Fruit fly (Drosophila melanogaster): Measurements from ENCODE around the gene CG11251.

CG11251 gene

DNA sequence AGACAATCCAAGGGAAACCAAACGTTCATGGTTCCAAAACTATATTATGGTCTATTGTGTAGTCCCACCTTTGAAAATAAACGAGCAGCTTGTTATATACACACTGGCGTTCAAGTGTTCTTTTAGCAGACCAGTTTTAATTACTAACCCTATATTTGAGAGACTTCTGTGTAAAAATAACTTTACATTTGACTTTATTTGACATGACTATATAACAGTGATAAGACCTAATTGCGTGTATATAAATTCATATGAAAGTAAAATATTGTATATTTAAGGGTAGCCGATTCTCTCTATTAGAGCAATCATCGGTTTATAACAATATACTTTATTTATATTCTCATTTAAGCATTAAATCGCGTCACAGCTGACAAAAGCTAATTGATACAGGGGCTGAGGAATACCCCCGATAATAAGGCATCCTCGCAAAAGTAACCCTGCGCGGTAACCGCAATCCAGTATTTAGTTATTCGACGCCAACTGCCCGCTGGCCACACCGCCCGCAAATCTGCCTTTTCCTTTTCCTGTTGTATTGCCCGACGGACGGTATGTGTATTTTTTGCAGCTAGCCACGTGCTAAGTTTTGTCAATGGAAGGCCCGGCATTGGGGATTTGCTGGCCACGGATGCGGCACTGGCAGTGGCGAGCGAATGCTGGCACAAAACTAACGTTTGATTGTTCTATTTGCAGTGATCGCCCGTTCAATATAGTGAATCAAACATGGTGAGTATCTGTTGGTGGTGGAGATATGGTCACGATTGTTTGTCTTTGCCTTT, 48.3 kb downstream of the CG11251 start, which contains the start of gene RpS4 (continued):
- TF ChIP-seq Gug (GFP tag; IDR thresholded peaks at IDR 0.05), result peak; percentile 30; the same call in 1 of the 2 replicates
- TF ChIP-seq Ets21C (GFP tag; optimal IDR thresholded peaks at IDR 0.05), result peak; percentile 64
- peak; percentile 65 for TF ChIP-seq acj6 (GFP tag; optimal IDR thresholded peaks at IDR 0.05)
- peak; percentile 68 for TF ChIP-seq CG11902 (GFP tag; optimal IDR thresholded peaks at IDR 0.05)
- no peak for TF ChIP-seq Sox15 (GFP tag; optimal IDR thresholded peaks at IDR 0.05)
- TF ChIP-seq CG6854 (GFP tag; optimal IDR thresholded peaks at IDR 0.05), result peak; percentile 99
- peak; percentile 36; the same call in 1 of the 2 replicates for TF ChIP-seq CG11294 (GFP tag; IDR thresholded peaks at IDR 0.05)
- TF ChIP-seq Hr38 (GFP tag; optimal IDR thresholded peaks at IDR 0.05), result no peak
- TF ChIP-seq CG7368 (GFP tag; optimal IDR thresholded peaks at IDR 0.05), result peak; percentile 85
- no peak for TF ChIP-seq CG6276 (GFP tag; optimal IDR thresholded peaks at IDR 0.05)
- TF ChIP-seq Eip78C (GFP tag), result peak; percentile 96
- TF ChIP-seq pdm3 (GFP tag; optimal IDR thresholded peaks at IDR 0.05), result peak; percentile 83
- TF ChIP-seq CG1621 (tag; optimal IDR thresholded peaks at IDR 0.05), result peak; percentile 88
- TF ChIP-seq cyc (GFP tag; optimal IDR thresholded peaks at IDR 0.05), result peak; percentile 84
- TF ChIP-seq CG10631 (GFP tag; optimal IDR thresholded peaks at IDR 0.05), result peak; percentile 55
- peak; percentile 91 for TF ChIP-seq CG16779 (tag; optimal IDR thresholded peaks at IDR 0.05)
- TF ChIP-seq topi (GFP tag; optimal IDR thresholded peaks at IDR 0.05), result peak; percentile 82
- peak; percentile 60 for TF ChIP-seq Sox14 (GFP tag; optimal IDR thresholded peaks at IDR 0.05)
- TF ChIP-seq Blimp-1 (GFP tag; optimal IDR thresholded peaks at IDR 0.05), result peak; percentile 79
- TF ChIP-seq dac (GFP tag; optimal IDR thresholded peaks at IDR 0.05), result peak; percentile 63
- peak; percentile 74 for TF ChIP-seq CG8632 (GFP tag; optimal IDR thresholded peaks at IDR 0.05)
- TF ChIP-seq CG10669 (GFP tag; optimal IDR thresholded peaks at IDR 0.05), result peak; percentile 75

DNA sequence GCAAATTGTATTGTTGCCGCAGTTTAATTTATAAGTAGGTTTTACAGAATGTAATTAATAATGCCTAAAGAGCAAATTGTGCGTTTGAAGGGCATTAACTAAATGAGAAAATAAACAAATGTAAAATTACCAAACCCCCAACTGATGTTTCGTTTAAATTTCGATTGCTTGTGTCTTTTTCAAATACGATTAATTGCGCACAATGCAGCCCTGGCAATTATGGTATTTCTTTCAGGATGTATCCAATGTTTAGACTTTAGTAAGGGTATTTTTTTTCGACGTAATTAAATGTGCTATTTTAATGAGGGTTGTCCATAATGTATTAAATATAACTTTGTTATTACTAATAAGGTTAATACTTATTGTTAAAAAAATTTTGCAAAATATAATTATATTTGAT, 48.9 kb downstream of the CG11251 start:
- TF ChIP-seq CG6163 (GFP tag; IDR thresholded peaks at IDR 0.05) (no peak), CG10631 (GFP tag; optimal IDR thresholded peaks at IDR 0.05) (no peak), Blimp-1 (GFP tag; optimal IDR thresholded peaks at IDR 0.05) (no peak), CG6854 (GFP tag; optimal IDR thresholded peaks at IDR 0.05) (no peak), CG8319 (GFP tag; optimal IDR thresholded peaks at IDR 0.05) (no peak), ss (GFP tag; optimal IDR thresholded peaks at IDR 0.05) (no peak), CG3919 (GFP tag; optimal IDR thresholded peaks at IDR 0.05) (no peak), CG11762 (GFP tag; optimal IDR thresholded peaks at IDR 0.05; ENCODE audit: insufficient read depth) (no peak), cyc (GFP tag; optimal IDR thresholded peaks at IDR 0.05) (no peak), lz (GFP tag; optimal IDR thresholded peaks at IDR 0.05) (no peak), achi (GFP tag; optimal IDR thresholded peaks at IDR 0.05) (no peak)
